Fruit fly (Drosophila melanogaster) whole organism, embryonic: ENCODE data around the gene Arpc1.

Source experiments
- B-H2 ChIP-seq: fragments of 200-800 bp; sonication (Bioruptor generic); optimal IDR thresholded peaks from 2 replicates; lab custom pipeline; 2018; ENCODE audit warnings: missing biosample characterization, mild to moderate bottlenecking, missing genetic modification characterization
- BEAF-32 ChIP-seq: fragments of 200-800 bp; sonication (Bioruptor generic); optimal IDR thresholded peaks from 3 replicates; lab custom pipeline; 2017; ENCODE audit warnings: missing biosample characterization, missing genetic modification characterization, mild to moderate bottlenecking, moderate library complexity, missing genetic modification reagents
- CG10366 ChIP-seq: fragments of 200-800 bp; sonication (Bioruptor generic); IDR thresholded peaks from 2 replicates; pipeline ENCODE4 v1.3.6; 2022; ENCODE audit warnings: missing biosample characterization, missing genetic modification characterization
- CG10565 ChIP-seq: fragments of 200-800 bp; sonication (Bioruptor generic); optimal IDR thresholded peaks from 3 replicates; lab custom pipeline; 2016; ENCODE audit warnings: missing biosample characterization, mild to moderate bottlenecking, missing genetic modification characterization
- CG11085 ChIP-seq: fragments of 200-800 bp; sonication (Bioruptor generic); IDR thresholded peaks from 2 replicates; pipeline ENCODE4 v1.3.6; 2022; ENCODE audit warnings: missing biosample characterization, missing genetic modification characterization
- CG14667 ChIP-seq: fragments of 200-800 bp; sonication (Bioruptor generic); IDR thresholded peaks from 2 replicates; pipeline ENCODE4 v1.3.6; 2022; ENCODE audit warnings: missing biosample characterization, missing genetic modification characterization
- CG14965 ChIP-seq: fragments of 200-800 bp; sonication (Bioruptor generic); optimal IDR thresholded peaks from 2 replicates; lab custom pipeline; 2016; ENCODE audit warnings: missing biosample characterization, missing genetic modification characterization, borderline replicate concordance
- CG1529 ChIP-seq: fragments of 200-800 bp; sonication (Bioruptor generic); optimal IDR thresholded peaks from 3 replicates; lab custom pipeline; 2018; ENCODE audit warnings: missing biosample characterization, missing genetic modification characterization
- CG15514 ChIP-seq: fragments of 200-800 bp; sonication (Bioruptor generic); optimal IDR thresholded peaks from 3 replicates; lab custom pipeline; 2017; ENCODE audit warnings: missing biosample characterization, missing genetic modification characterization, mild to moderate bottlenecking, moderate library complexity, missing genetic modification reagents
- CG16779 ChIP-seq: fragments of 200-800 bp; sonication (Bioruptor generic); IDR thresholded peaks from 2 replicates; pipeline ENCODE4 v1.3.6; 2022; ENCODE audit warnings: missing biosample characterization, missing genetic modification characterization
- CG16813 ChIP-seq: fragments of 200-800 bp; sonication (Bioruptor generic); IDR thresholded peaks from 3 replicates; pipeline ENCODE4 v1.3.6; 2022; ENCODE audit warnings: missing biosample characterization, missing genetic modification characterization; ENCODE audit not compliant: partially characterized antibody
- CG1792 ChIP-seq: fragments of 200-800 bp; sonication (Bioruptor generic); optimal IDR thresholded peaks from 2 replicates; lab custom pipeline; 2016; ENCODE audit warnings: missing biosample characterization, missing genetic modification characterization
- CG33557 ChIP-seq: fragments of 200-800 bp; sonication (Bioruptor generic); optimal IDR thresholded peaks from 2 replicates; lab custom pipeline; 2019; ENCODE audit warnings: missing biosample characterization, mild to moderate bottlenecking, missing genetic modification characterization, moderate library complexity
- CG34376 ChIP-seq: fragments of 200-800 bp; sonication (Bioruptor generic); optimal IDR thresholded peaks from 2 replicates; lab custom pipeline; 2018; ENCODE audit warnings: missing biosample characterization, mild to moderate bottlenecking, missing genetic modification characterization
- CG34422 ChIP-seq: fragments of 200-800 bp; sonication (Bioruptor generic); IDR thresholded peaks from 3 replicates; pipeline ENCODE4 v1.3.6; 2022; ENCODE audit warnings: missing biosample characterization, missing genetic modification characterization
- CG4617 ChIP-seq: fragments of 200-800 bp; sonication (Bioruptor generic); optimal IDR thresholded peaks from 3 replicates; lab custom pipeline; 2016; ENCODE audit warnings: missing biosample characterization, missing genetic modification characterization, borderline replicate concordance
- CG6854 ChIP-seq: fragments of 200-800 bp; sonication (Bioruptor generic); optimal IDR thresholded peaks from 3 replicates; lab custom pipeline; 2017; ENCODE audit warnings: missing biosample characterization, mild to moderate bottlenecking, missing genetic modification characterization
- CG7963 ChIP-seq: fragments of 200-800 bp; sonication (Bioruptor generic); IDR thresholded peaks from 3 replicates; pipeline ENCODE4 v1.3.6; 2022; ENCODE audit warnings: missing biosample characterization, missing genetic modification characterization; ENCODE audit not compliant: partially characterized antibody
- Dip3 ChIP-seq: fragments of 200-800 bp; sonication (Bioruptor generic); optimal IDR thresholded peaks from 3 replicates; lab custom pipeline; 2016; ENCODE audit warnings: missing biosample characterization, missing genetic modification characterization
- Doc3 ChIP-seq: fragments of 200-800 bp; sonication (Bioruptor generic); IDR thresholded peaks from 3 replicates; pipeline ENCODE4 v1.3.6; 2022; ENCODE audit warnings: missing biosample characterization, missing genetic modification characterization; ENCODE audit not compliant: partially characterized antibody
- Dp ChIP-seq: fragments of 200-800 bp; sonication (Bioruptor generic); optimal IDR thresholded peaks from 2 replicates; lab custom pipeline; 2018; ENCODE audit warnings: missing biosample characterization, mild to moderate bottlenecking, missing genetic modification characterization, moderate library complexity
- E2f2 ChIP-seq: fragments of 200-800 bp; sonication (Bioruptor generic); IDR thresholded peaks from 2 replicates; pipeline ENCODE4 v1.3.6; 2022; ENCODE audit warnings: missing biosample characterization, missing genetic modification characterization
- GATAe ChIP-seq: fragments of 200-800 bp; sonication (Bioruptor generic); conservative IDR thresholded peaks from 2 replicates; pipeline ENCODE4 v1.3.6; 2022; ENCODE audit warnings: missing biosample characterization, missing genetic modification characterization
- HLH4C ChIP-seq: fragments of 200-800 bp; sonication (Bioruptor generic); IDR thresholded peaks from 3 replicates; pipeline ENCODE4 v1.3.6; 2022; ENCODE audit warnings: missing biosample characterization, missing genetic modification characterization; ENCODE audit not compliant: partially characterized antibody
- Hr78 ChIP-seq, 2 experiments: fragments of 200-800 bp in 1 of 2; fragments of >200 bp in 1 of 2; sonication (Bioruptor generic) in 1 of 2; optimal IDR thresholded peaks; 2 replicates each; lab custom pipeline; 2017 to 2019; ENCODE audit warnings: missing biosample characterization in 2 of 2, missing genetic modification characterization in 2 of 2, mild to moderate bottlenecking in 1 of 2, moderate library complexity in 1 of 2
- MESR4 ChIP-seq: fragments of 200-800 bp; sonication (Bioruptor generic); optimal IDR thresholded peaks from 2 replicates; lab custom pipeline; 2018; ENCODE audit warnings: missing biosample characterization, mild to moderate bottlenecking, missing genetic modification characterization, moderate library complexity
- Max ChIP-seq: fragments of 200-800 bp; sonication (Bioruptor generic); optimal IDR thresholded peaks from 2 replicates; lab custom pipeline; 2016; ENCODE audit warnings: missing biosample characterization, mild to moderate bottlenecking, missing genetic modification characterization
- Mrtf ChIP-seq: fragments of 200-800 bp; sonication (Bioruptor generic); IDR thresholded peaks from 3 replicates; pipeline ENCODE4 v1.3.6; 2022; ENCODE audit warnings: missing biosample characterization, missing genetic modification characterization
- NK7.1 ChIP-seq: fragments of 200-800 bp; sonication (Bioruptor generic); optimal IDR thresholded peaks from 3 replicates; lab custom pipeline; 2016; ENCODE audit warnings: missing biosample characterization, missing genetic modification characterization
- Opbp ChIP-seq: fragments of 200-800 bp; sonication (Bioruptor generic); IDR thresholded peaks from 3 replicates; pipeline ENCODE4 v1.3.6; 2022; ENCODE audit warnings: missing biosample characterization, missing genetic modification characterization; ENCODE audit not compliant: partially characterized antibody
- Pdp1 ChIP-seq, 2 experiments: fragments of 200-800 bp; sonication (Bioruptor generic); optimal IDR thresholded peaks; 3 replicates each; lab custom pipeline; 2016; ENCODE audit warnings: missing biosample characterization in 2 of 2, missing genetic modification characterization in 2 of 2, mild to moderate bottlenecking in 1 of 2, moderate library complexity in 1 of 2
- Sry-δ ChIP-seq: fragments of 200-800 bp; sonication (Bioruptor generic); optimal IDR thresholded peaks from 2 replicates; lab custom pipeline; 2016; ENCODE audit warnings: missing biosample characterization, missing genetic modification characterization
- Xbp1 ChIP-seq: fragments of 200-800 bp; sonication (Bioruptor generic); optimal IDR thresholded peaks from 3 replicates; lab custom pipeline; 2016; ENCODE audit warnings: missing biosample characterization, mild to moderate bottlenecking, missing genetic modification characterization
- aop ChIP-seq: fragments of 200-800 bp; sonication (Bioruptor generic); IDR thresholded peaks from 2 replicates; pipeline ENCODE4 v1.3.6; 2022; ENCODE audit warnings: missing biosample characterization, missing genetic modification characterization
- ase ChIP-seq: fragments of 200-800 bp; sonication (Bioruptor generic); IDR thresholded peaks from 3 replicates; pipeline ENCODE4 v1.3.6; 2022; ENCODE audit warnings: missing biosample characterization, missing genetic modification characterization
- bbx ChIP-seq: fragments of 200-800 bp; sonication (Bioruptor generic); IDR thresholded peaks from 2 replicates; pipeline ENCODE4 v1.3.6; 2022; ENCODE audit warnings: missing biosample characterization, missing genetic modification characterization; ENCODE audit not compliant: partially characterized antibody
- br ChIP-seq: fragments of >200 bp; optimal IDR thresholded peaks from 2 replicates; lab custom pipeline; 2017
- chif ChIP-seq, 2 experiments: fragments of 200-800 bp; sonication (Bioruptor generic); optimal IDR thresholded peaks; 3 replicates each; lab custom pipeline; 2016; ENCODE audit warnings: missing biosample characterization in 2 of 2, missing genetic modification characterization in 2 of 2
- fu2 ChIP-seq: fragments of 200-800 bp; sonication (Bioruptor generic); optimal IDR thresholded peaks from 2 replicates; lab custom pipeline; 2016; ENCODE audit warnings: missing biosample characterization, missing genetic modification characterization
- gfzf ChIP-seq: fragments of 200-800 bp; sonication (Bioruptor generic); optimal IDR thresholded peaks from 2 replicates; lab custom pipeline; 2016; ENCODE audit warnings: missing biosample characterization, mild to moderate bottlenecking, missing genetic modification characterization, moderate library complexity
- inv ChIP-seq: fragments of 200-800 bp; sonication (Bioruptor generic); IDR thresholded peaks from 2 replicates; pipeline ENCODE4 v1.3.6; 2022; ENCODE audit warnings: missing biosample characterization, missing genetic modification characterization; ENCODE audit not compliant: partially characterized antibody
- luna ChIP-seq: fragments of 200-800 bp; sonication (Bioruptor generic); optimal IDR thresholded peaks from 2 replicates; lab custom pipeline; 2016; ENCODE audit warnings: missing biosample characterization, missing genetic modification characterization
- p53 ChIP-seq: fragments of 200-800 bp; sonication (Bioruptor generic); optimal IDR thresholded peaks from 2 replicates; lab custom pipeline; 2016; ENCODE audit warnings: missing biosample characterization, missing genetic modification characterization
- pzg ChIP-seq: fragments of 200-800 bp; sonication (Bioruptor generic); optimal IDR thresholded peaks from 3 replicates; lab custom pipeline; 2018; ENCODE audit warnings: missing biosample characterization, mild to moderate bottlenecking, missing genetic modification characterization, moderate library complexity
- rib ChIP-seq: fragments of 200-800 bp; sonication (Bioruptor generic); IDR thresholded peaks from 2 replicates; pipeline ENCODE4 v1.3.6; 2022; ENCODE audit warnings: missing biosample characterization, missing genetic modification characterization
- stwl ChIP-seq: fragments of 200-800 bp; sonication (Bioruptor generic); optimal IDR thresholded peaks from 3 replicates; lab custom pipeline; 2018; ENCODE audit warnings: missing biosample characterization, mild to moderate bottlenecking, missing genetic modification characterization, moderate library complexity
- tx ChIP-seq: fragments of 200-800 bp; sonication (Bioruptor generic); optimal IDR thresholded peaks from 2 replicates; lab custom pipeline; 2016; ENCODE audit warnings: missing biosample characterization, missing genetic modification characterization
- wor ChIP-seq: fragments of 200-800 bp; sonication (Bioruptor generic); IDR thresholded peaks from 2 replicates; pipeline ENCODE4 v1.3.6; 2022; ENCODE audit warnings: missing biosample characterization, missing genetic modification characterization
- zfh2 ChIP-seq: fragments of 200-800 bp; sonication (Bioruptor generic); optimal IDR thresholded peaks from 2 replicates; lab custom pipeline; 2016; ENCODE audit warnings: missing biosample characterization, missing genetic modification characterization

Arpc1 gene

dm6 chr2L:13790715-13791114 is 38.8 kb downstream of the Arpc1 start, which contains the start of gene CG16863 (continued):
- TF ChIP-seq p53 (no peak), chif (GFP tag; optimal IDR thresholded peaks at IDR 0.05; lab: Kevin White, UChicago) (no peak), luna (no peak), stwl (tag; lab: Kevin White, UChicago) (peak; percentile 47), B-H2 (GFP tag; lab: Kevin White, UChicago) (no peak), Dip3 (GFP tag; lab: Kevin White, UChicago) (no peak), NK7.1 (GFP tag; lab: Kevin White, UChicago) (no peak), CG16779 (no peak), CG1529 (GFP tag; lab: Kevin White, UChicago) (no peak), CG10565 (GFP tag; lab: Kevin White, UChicago) (no peak), br (lab: Kevin White, UChicago) (no peak), gfzf (GFP tag; lab: Kevin White, UChicago) (peak; percentile 66), Hr78 (GFP tag; optimal IDR thresholded peaks at IDR 0.05; lab: Kevin White, UChicago) (no peak), E2f2 (GFP tag; lab: Robert Waterston, UW) (peak; percentile 82), BEAF-32 (GFP tag; lab: Kevin White, UChicago) (peak; percentile 14)

dm6 chr2L:13784155-13784681 is 45.3 kb downstream of the Arpc1 start, which contains the start of gene CG16890:
TSS of gene CG16890 (minus strand) at chr2L:13784338.
- no peak for TF ChIP-seq CG14965 (GFP tag; lab: Kevin White, UChicago)
- no peak for TF ChIP-seq Xbp1 (GFP tag; lab: Kevin White, UChicago)
- TF ChIP-seq zfh2 = no peak
- no peak for TF ChIP-seq Dp (GFP tag; lab: Kevin White, UChicago)
- peak; percentile 7 for TF ChIP-seq pzg (GFP tag; lab: Kevin White, UChicago)
- peak; percentile 65 for TF ChIP-seq GATAe (GFP tag; lab: Robert Waterston, UW)
- no peak for TF ChIP-seq CG33557 (GFP tag; lab: Kevin White, UChicago)
- peak in 1 of 2 experiments; percentile 14 for TF ChIP-seq Pdp1 (GFP tag; optimal IDR thresholded peaks at IDR 0.05; lab: Kevin White, UChicago)
- TF ChIP-seq CG34422 (GFP tag; lab: Robert Waterston, UW) = peak; percentile 6; the same call in 1 of the 3 replicates
- TF ChIP-seq Sry-δ (GFP tag; lab: Kevin White, UChicago) = no peak
- no peak for TF ChIP-seq ase (GFP tag; lab: Robert Waterston, UW)
- no peak for TF ChIP-seq CG1792 (GFP tag; lab: Kevin White, UChicago)
- no peak for TF ChIP-seq CG10366 (GFP tag; lab: Robert Waterston, UW)
- TF ChIP-seq wor (GFP tag; lab: Robert Waterston, UW) = no peak
- peak; percentile 14 for TF ChIP-seq CG4617 (GFP tag; lab: Kevin White, UChicago)
- no peak for TF ChIP-seq CG14667
- TF ChIP-seq fu2 (GFP tag; lab: Kevin White, UChicago) = peak; percentile 11
- TF ChIP-seq CG6854 (GFP tag; lab: Kevin White, UChicago) = no peak
- TF ChIP-seq CG34376 (GFP tag; lab: Kevin White, UChicago) = peak; percentile 73
- no peak for TF ChIP-seq Opbp (GFP tag; lab: Robert Waterston, UW)
- no peak for TF ChIP-seq aop (GFP tag; lab: Robert Waterston, UW)
- TF ChIP-seq Doc3 (GFP tag; lab: Robert Waterston, UW) = 0 out of 3 replicates have a peak, but pooled peaks have one; percentile 27
- peak; percentile 17 for TF ChIP-seq CG15514 (GFP tag; lab: Kevin White, UChicago)
- TF ChIP-seq Mrtf = no peak
- TF ChIP-seq rib (GFP tag; lab: Robert Waterston, UW) = no peak
- 0 out of 2 replicates have a peak, but pooled peaks have one; percentile 41 for TF ChIP-seq bbx
- TF ChIP-seq CG11085 (GFP tag; lab: Robert Waterston, UW) = no peak
- TF ChIP-seq Max (GFP tag; lab: Kevin White, UChicago) = no peak
- peak; percentile 90 for TF ChIP-seq MESR4 (GFP tag; lab: Kevin White, UChicago)
- no peak for TF ChIP-seq tx (GFP tag; lab: Kevin White, UChicago)
- peak; percentile 40; the same call in 1 of the 2 replicates for TF ChIP-seq inv (GFP tag; lab: Robert Waterston, UW)
- peak; percentile 53; the same call in 2 of the 3 replicates for TF ChIP-seq HLH4C (GFP tag; lab: Robert Waterston, UW)
- no peak for TF ChIP-seq CG16813
- 0 out of 3 replicates have a peak, but pooled peaks have one; percentile 36 for TF ChIP-seq CG7963 (GFP tag; lab: Robert Waterston, UW)
